Worm (Caenorhabditis elegans): ENCODE results near the gene K02E10.4.

The K02E10.4 gene

ce11 chrX:2506738-2507137 is 23.7 kb downstream of the K02E10.4 start:
- TF ChIP-seq unc-39 (tag; optimal IDR thresholded peaks at IDR 0.05) (no peak), nhr-237 (tag; optimal IDR thresholded peaks at IDR 0.05) (no peak), lin-13 (tag; optimal IDR thresholded peaks at IDR 0.05) (no peak), M03D4.4 (tag; optimal IDR thresholded peaks at IDR 0.05) (no peak), elt-1 (tag; optimal IDR thresholded peaks at IDR 0.05; ENCODE audit: borderline replicate concordance, insufficient read depth) (no peak), ceh-43 (GFP tag; optimal IDR thresholded peaks at IDR 0.05) (no peak), nhr-76 (tag; optimal IDR thresholded peaks at IDR 0.05) (no peak)

ce11 chrX:2508449-2508848 is 25.4 kb downstream of the K02E10.4 start, which contains the start of gene K02E10.7:
Gene K02E10.7 (minus strand): TSS chrX:2508549.
- TF ChIP-seq lsy-2 (tag; optimal IDR thresholded peaks at IDR 0.05) (no peak), hlh-1 (tag; optimal IDR thresholded peaks at IDR 0.05) (no peak), mls-2 (tag; optimal IDR thresholded peaks at IDR 0.05) (no peak), flh-1 (GFP tag; optimal IDR thresholded peaks at IDR 0.05) (no peak), M03D4.4 (tag; optimal IDR thresholded peaks at IDR 0.05) (no peak), unc-120 (tag; optimal IDR thresholded peaks at IDR 0.05; ENCODE audit: poor library complexity, severe bottlenecking) (no peak), nhr-237 (tag; optimal IDR thresholded peaks at IDR 0.05) (no peak), drap-1 (GFP tag; optimal IDR thresholded peaks at IDR 0.05) (no peak), ham-2 (GFP tag; optimal IDR thresholded peaks at IDR 0.05) (no peak), elt-3 (tag; optimal IDR thresholded peaks at IDR 0.05) (no peak), ceh-39 (tag; optimal IDR thresholded peaks at IDR 0.05) (no peak), nhr-2 (tag; optimal IDR thresholded peaks at IDR 0.05) (no peak), elt-1 (tag; optimal IDR thresholded peaks at IDR 0.05; ENCODE audit: borderline replicate concordance, insufficient read depth) (no peak), ces-1 (GFP tag; optimal IDR thresholded peaks at IDR 0.05) (no peak)

ce11 chrX:2513667-2514198 is 30.7 kb downstream of the K02E10.4 start:
- TF ChIP-seq ces-1 (GFP tag; optimal IDR thresholded peaks at IDR 0.05) = peak; percentile 66
- TF ChIP-seq unc-62 (GFP tag; optimal IDR thresholded peaks at IDR 0.05) = peak; percentile 42
- TF ChIP-seq ceh-43 (GFP tag; optimal IDR thresholded peaks at IDR 0.05) = no peak
- no peak for TF ChIP-seq ham-2 (GFP tag; optimal IDR thresholded peaks at IDR 0.05)
- no peak for TF ChIP-seq unc-120 (tag; optimal IDR thresholded peaks at IDR 0.05; ENCODE audit: poor library complexity, severe bottlenecking)
- no peak for TF ChIP-seq mab-5 (tag; optimal IDR thresholded peaks at IDR 0.05)
- TF ChIP-seq elt-1 (tag; optimal IDR thresholded peaks at IDR 0.05; ENCODE audit: borderline replicate concordance, insufficient read depth) = no peak
- peak; percentile 95 for TF ChIP-seq hlh-1 (tag; optimal IDR thresholded peaks at IDR 0.05)
- no peak for TF ChIP-seq elt-3 (tag; optimal IDR thresholded peaks at IDR 0.05)

ce11 chrX:2515224-2515623 is 32.2 kb downstream of the K02E10.4 start, which contains the start of gene syg-1:
Gene syg-1 (minus strand): TSS chrX:2515324.
- no peak for TF ChIP-seq nhr-12 (tag; optimal IDR thresholded peaks at IDR 0.05)
- TF ChIP-seq lin-13 (tag; optimal IDR thresholded peaks at IDR 0.05) = no peak
- no peak for TF ChIP-seq blmp-1 (tag; optimal IDR thresholded peaks at IDR 0.05)
- TF ChIP-seq zip-8 (tag; optimal IDR thresholded peaks at IDR 0.05) = no peak
- no peak for TF ChIP-seq nhr-2 (tag; optimal IDR thresholded peaks at IDR 0.05)
- TF ChIP-seq drap-1 (GFP tag; optimal IDR thresholded peaks at IDR 0.05) = no peak
- TF ChIP-seq unc-120 (tag; optimal IDR thresholded peaks at IDR 0.05; ENCODE audit: poor library complexity, severe bottlenecking) = no peak
- TF ChIP-seq ztf-11 (tag; optimal IDR thresholded peaks at IDR 0.05) = no peak
- no peak for TF ChIP-seq flh-1 (GFP tag; optimal IDR thresholded peaks at IDR 0.05)
- no peak for TF ChIP-seq cnd-1 (tag; optimal IDR thresholded peaks at IDR 0.05)

ce11 chrX:2516949-2517696 is 34.1 kb downstream of the K02E10.4 start:
- TF ChIP-seq flh-1 (GFP tag; optimal IDR thresholded peaks at IDR 0.05) (no peak), ces-1 (GFP tag; optimal IDR thresholded peaks at IDR 0.05) (peak; percentile 75)

ce11 chrX:2520461-2520860 is 37.4 kb downstream of the K02E10.4 start:
- TF ChIP-seq ceh-39 (tag; optimal IDR thresholded peaks at IDR 0.05) (no peak), nhr-12 (tag; optimal IDR thresholded peaks at IDR 0.05) (no peak), mab-5 (tag; optimal IDR thresholded peaks at IDR 0.05) (no peak), mls-2 (tag; optimal IDR thresholded peaks at IDR 0.05) (no peak), M03D4.4 (tag; optimal IDR thresholded peaks at IDR 0.05) (no peak), lsy-2 (tag; optimal IDR thresholded peaks at IDR 0.05) (no peak), cnd-1 (tag; optimal IDR thresholded peaks at IDR 0.05) (no peak), lin-13 (tag; optimal IDR thresholded peaks at IDR 0.05) (no peak), elt-1 (tag; optimal IDR thresholded peaks at IDR 0.05; ENCODE audit: borderline replicate concordance, insufficient read depth) (no peak), sptf-1 (tag; optimal IDR thresholded peaks at IDR 0.05) (no peak), ham-2 (GFP tag; optimal IDR thresholded peaks at IDR 0.05) (no peak), mep-1 (tag; optimal IDR thresholded peaks at IDR 0.05) (no peak), unc-120 (tag; optimal IDR thresholded peaks at IDR 0.05; ENCODE audit: poor library complexity, severe bottlenecking) (peak; percentile 40), nhr-237 (tag; optimal IDR thresholded peaks at IDR 0.05) (no peak), unc-62 (GFP tag; optimal IDR thresholded peaks at IDR 0.05) (peak; percentile 32), hlh-1 (tag; optimal IDR thresholded peaks at IDR 0.05) (peak; percentile 97), tbx-8 (GFP tag; optimal IDR thresholded peaks at IDR 0.05) (no peak), drap-1 (GFP tag; optimal IDR thresholded peaks at IDR 0.05) (no peak), ceh-83 (GFP tag; optimal IDR thresholded peaks at IDR 0.05) (no peak)

Data from whole organism, mixed stage, embryonic.